Worm (Caenorhabditis elegans): ENCODE data around the gene nhr-34.

The nhr-34 gene

ce11 chrIV:9651234-9651633 lies 24.2 kb downstream of the nhr-34 start, which contains the start of gene chca-1 (continued):
- TF ChIP-seq zip-11 (GFP tag; IDR thresholded peaks at IDR 0.05) (no peak), php-3 (GFP tag; IDR thresholded peaks at IDR 0.05) (peak; percentile 81), ztf-11 (tag; optimal IDR thresholded peaks at IDR 0.05) (no peak), nhr-11 (tag; optimal IDR thresholded peaks at IDR 0.05) (no peak), R02D3.7 (tag; optimal IDR thresholded peaks at IDR 0.05) (no peak), unc-130 (GFP tag; optimal IDR thresholded peaks at IDR 0.05) (no peak), lir-3 (tag; optimal IDR thresholded peaks at IDR 0.05) (no peak), nhr-48 (tag; optimal IDR thresholded peaks at IDR 0.05) (peak; percentile 77), hmg-1.1 (GFP tag; IDR thresholded peaks at IDR 0.05) (no peak), F10B5.3 (tag; optimal IDR thresholded peaks at IDR 0.05) (no peak), Y105C5A.15 (GFP tag; IDR thresholded peaks at IDR 0.05) (no peak), nhr-111 (GFP tag; optimal IDR thresholded peaks at IDR 0.05) (no peak), nhr-237 (tag; optimal IDR thresholded peaks at IDR 0.05) (no peak), sdz-12 (GFP tag; optimal IDR thresholded peaks at IDR 0.05) (no peak), nhr-102 (tag; optimal IDR thresholded peaks at IDR 0.05) (peak; percentile 65), fos-1 (tag; optimal IDR thresholded peaks at IDR 0.05) (no peak), egl-43 (GFP tag; IDR thresholded peaks at IDR 0.05) (no peak), T20F7.1 (GFP tag; optimal IDR thresholded peaks at IDR 0.05) (peak; percentile 14), lin-15B (tag; optimal IDR thresholded peaks at IDR 0.05) (no peak), rbr-2 (tag; optimal IDR thresholded peaks at IDR 0.05) (no peak), zfp-2 (tag; optimal IDR thresholded peaks at IDR 0.05) (no peak), nhr-77 (tag; optimal IDR thresholded peaks at IDR 0.05) (no peak), ceh-28 (tag; optimal IDR thresholded peaks at IDR 0.05) (no peak), skn-1 (tag; optimal IDR thresholded peaks at IDR 0.05) (no peak), mdt-29 (GFP tag; IDR thresholded peaks at IDR 0.05) (no peak), ZK546.5 (tag; optimal IDR thresholded peaks at IDR 0.05) (no peak), unc-39 (tag; optimal IDR thresholded peaks at IDR 0.05) (no peak), aly-2 (tag; optimal IDR thresholded peaks at IDR 0.05) (no peak), daf-16 (GFP tag; optimal IDR thresholded peaks at IDR 0.05) (no peak), daf-16 (tag; optimal IDR thresholded peaks at IDR 0.05) (peak; percentile 96), dmd-8 (GFP tag; IDR thresholded peaks at IDR 0.05) (no peak), zfp-3 (GFP tag; conservative IDR thresholded peaks at IDR 0.05) (no peak), nhr-6 (tag; optimal IDR thresholded peaks at IDR 0.05) (peak; percentile 33), Y75B8A.6 (GFP tag; IDR thresholded peaks at IDR 0.05) (no peak), ztf-7 (tag; optimal IDR thresholded peaks at IDR 0.05) (peak; percentile 70), tag-97 (GFP tag; IDR thresholded peaks at IDR 0.05) (no peak), dmd-6 (GFP tag; IDR thresholded peaks at IDR 0.05) (peak; percentile 88), F49E8.2 (tag; optimal IDR thresholded peaks at IDR 0.05; ENCODE audit: borderline replicate concordance) (no peak), hlh-11 (tag; optimal IDR thresholded peaks at IDR 0.05) (peak; percentile 75), daf-8 (GFP tag; IDR thresholded peaks at IDR 0.05) (no peak), ceh-82 (tag; optimal IDR thresholded peaks at IDR 0.05) (no peak), ceh-44 (GFP tag; IDR thresholded peaks at IDR 0.05) (no peak), gei-8 (GFP tag; optimal IDR thresholded peaks at IDR 0.05) (no peak), lim-7 (GFP tag; IDR thresholded peaks at IDR 0.05) (no peak), ZK337.2 (GFP tag; IDR thresholded peaks at IDR 0.05) (no peak), saeg-2 (GFP tag; IDR thresholded peaks at IDR 0.05) (no peak), cey-2 (tag; optimal IDR thresholded peaks at IDR 0.05; ENCODE audit: borderline replicate concordance, insufficient read depth) (no peak), ama-1 (optimal IDR thresholded peaks at IDR 0.05) (no peak), lsy-2 (tag; optimal IDR thresholded peaks at IDR 0.05) (peak in 1 of 2 experiments; percentile 72), lin-39 (tag; optimal IDR thresholded peaks at IDR 0.05) (no peak), hif-1 (tag; optimal IDR thresholded peaks at IDR 0.05) (peak in 1 of 2 experiments; percentile 29), nhr-28 (tag; optimal IDR thresholded peaks at IDR 0.05) (peak; percentile 41), D1046.2 (GFP tag; IDR thresholded peaks at IDR 0.05) (no peak), Y5F2A.4 (GFP tag; optimal IDR thresholded peaks at IDR 0.05) (no peak)

Measured in whole organism, L4 larva.